Worm (Caenorhabditis elegans) whole organism, mixed stage, embryonic: ENCODE data around the gene dpy-13.

ENCODE experiments used
- bed-3 ChIP-seq: fragments of 200-800 bp; sonication (Bioruptor generic); optimal IDR thresholded peaks from 3 replicates; lab custom pipeline; 2018; ENCODE audit warnings: mild to moderate bottlenecking, missing genetic modification characterization, moderate library complexity, missing compliant biosample characterization
- ceh-39 ChIP-seq: fragments of 150-350 bp; optimal IDR thresholded peaks from 2 replicates; lab custom pipeline; 2014; ENCODE audit warnings: missing biosample characterization, missing genetic modification characterization
- ceh-43 ChIP-seq: fragments of 200-800 bp; sonication (Bioruptor generic); optimal IDR thresholded peaks from 2 replicates; lab custom pipeline; 2018; ENCODE audit warnings: mild to moderate bottlenecking, missing genetic modification characterization, moderate library complexity, missing compliant biosample characterization
- cnd-1 ChIP-seq: fragments of 200-800 bp; sonication (Bioruptor generic); optimal IDR thresholded peaks from 2 replicates; lab custom pipeline; 2018; ENCODE audit warnings: mild to moderate bottlenecking, missing genetic modification characterization, missing compliant biosample characterization
- elt-3 ChIP-seq: fragments of 150-350 bp; optimal IDR thresholded peaks from 2 replicates; lab custom pipeline; 2014; ENCODE audit warnings: missing biosample characterization, missing genetic modification characterization
- lin-13 ChIP-seq: fragments of 150-350 bp; optimal IDR thresholded peaks from 2 replicates; lab custom pipeline; 2014; ENCODE audit warnings: missing biosample characterization, missing genetic modification characterization
- mep-1 ChIP-seq: fragments of 150-350 bp; optimal IDR thresholded peaks from 2 replicates; lab custom pipeline; 2017; ENCODE audit warnings: missing biosample characterization, missing genetic modification reagents, missing genetic modification characterization, inconsistent platforms
- mls-2 ChIP-seq: sonication (generic microtip); optimal IDR thresholded peaks from 2 replicates; lab custom pipeline; 2016; ENCODE audit warnings: mild to moderate bottlenecking, missing genetic modification characterization, moderate library complexity, missing compliant biosample characterization
- nhr-237 ChIP-seq: fragments of 150-350 bp; optimal IDR thresholded peaks from 2 replicates; lab custom pipeline; 2014; ENCODE audit warnings: missing biosample characterization, missing genetic modification characterization
- tbx-8 ChIP-seq: fragments of 200-800 bp; sonication (Bioruptor generic); optimal IDR thresholded peaks from 2 replicates; lab custom pipeline; 2018; ENCODE audit warnings: mild to moderate bottlenecking, missing genetic modification characterization, moderate library complexity, missing compliant biosample characterization
- ztf-11 ChIP-seq: fragments of 150-350 bp; optimal IDR thresholded peaks from 2 replicates; lab custom pipeline; 2014; ENCODE audit warnings: missing biosample characterization, missing genetic modification characterization

Gene dpy-13

ce11 chrIV:4272167-4272566 is 36.8 kb downstream of the dpy-13 start, which contains the start of gene F36A4.1:
F36A4.1 (plus strand) TSS chrIV:4272467.
- TF ChIP-seq tbx-8 (GFP tag; lab: Kevin White, UChicago) = no peak
- TF ChIP-seq elt-3 (tag; lab: Kevin White, UChicago) = no peak

ce11 chrIV:4277694-4278093 is 42.3 kb downstream of the dpy-13 start, which contains the start of gene nhr-78:
nhr-78 (minus strand) TSS chrIV:4277875.
- TF ChIP-seq ztf-11 (no peak), bed-3 (GFP tag; lab: Kevin White, UChicago) (no peak), mep-1 (no peak)

ce11 chrIV:4284020-4284419 is 48.6 kb downstream of the dpy-13 start, which contains the start of gene F15E6.6:
F15E6.6 (minus strand) TSS chrIV:4284120.
- TF ChIP-seq ceh-39 (tag; lab: Kevin White, UChicago) (no peak), ceh-43 (GFP tag; lab: Kevin White, UChicago) (no peak), nhr-237 (tag; lab: Kevin White, UChicago) (no peak), mls-2 (tag; lab: Kevin White, UChicago) (no peak), tbx-8 (GFP tag; lab: Kevin White, UChicago) (no peak), lin-13 (tag; lab: Kevin White, UChicago) (no peak), bed-3 (GFP tag; lab: Kevin White, UChicago) (no peak)

- TF ChIP-seq cnd-1 (tag; lab: Kevin White, UChicago) = no peak
These were observed 49.6 kb downstream of the dpy-13 start for ce11 chrIV:4284989-4285388.
